Worm (Caenorhabditis elegans) whole organism, young adult: ENCODE results near the gene BE0003N10.1.

Experiments
- B0019.2 ChIP-seq: fragments of 200-800 bp; sonication (Bioruptor generic); conservative IDR thresholded peaks from 2 replicates; pipeline ENCODE4 v1.3.6; 2022; ENCODE audit warnings: missing genetic modification reagents, missing genetic modification characterization, missing compliant biosample characterization
- B0035.1 ChIP-seq: sonication (generic microtip); optimal IDR thresholded peaks from 2 replicates; lab custom pipeline; 2016; ENCODE audit warnings: missing genetic modification characterization, mild to moderate bottlenecking, missing compliant biosample characterization, missing genotype, missing genetic modification reagents
- F10E7.11 ChIP-seq: sonication (generic microtip); optimal IDR thresholded peaks from 2 replicates; lab custom pipeline; 2017; ENCODE audit warnings: mild to moderate bottlenecking, missing genetic modification characterization, moderate library complexity, missing compliant biosample characterization
- F22D6.2 ChIP-seq: sonication (generic microtip); optimal IDR thresholded peaks from 2 replicates; lab custom pipeline; 2016; ENCODE audit warnings: mild to moderate bottlenecking, missing genetic modification characterization, missing compliant biosample characterization
- F49E8.2 ChIP-seq: sonication (generic microtip); optimal IDR thresholded peaks from 3 replicates; lab custom pipeline; 2017; ENCODE audit warnings: missing genetic modification characterization, mild to moderate bottlenecking, missing compliant biosample characterization, antibody characterized with exemption, moderate library complexity; ENCODE audit not compliant: insufficient read depth
- F52B5.7 ChIP-seq: sonication (generic microtip); optimal IDR thresholded peaks from 2 replicates; lab custom pipeline; 2016; ENCODE audit warnings: mild to moderate bottlenecking, missing genetic modification characterization, missing compliant biosample characterization
- F57A8.1 ChIP-seq: fragments of 200-800 bp; sonication (Bioruptor generic); optimal IDR thresholded peaks from 2 replicates; lab custom pipeline; 2018; ENCODE audit warnings: mild to moderate bottlenecking, missing genetic modification characterization, moderate library complexity, missing compliant biosample characterization
- K12H6.12 ChIP-seq: fragments of 200-800 bp; sonication (Bioruptor generic); optimal IDR thresholded peaks from 2 replicates; lab custom pipeline; 2018; ENCODE audit warnings: mild to moderate bottlenecking, missing genetic modification characterization, missing compliant biosample characterization
- T07F8.4 ChIP-seq: sonication (generic microtip); optimal IDR thresholded peaks from 2 replicates; lab custom pipeline; 2016; ENCODE audit warnings: mild to moderate bottlenecking, missing genetic modification characterization, moderate library complexity, missing compliant biosample characterization
- Y79H2A.3 ChIP-seq: fragments of 200-800 bp; sonication (Bioruptor generic); conservative IDR thresholded peaks from 2 replicates; pipeline ENCODE4 v1.3.6; 2022; ENCODE audit warnings: missing genetic modification reagents, missing genetic modification characterization, missing compliant biosample characterization
- Y95B8A.8 ChIP-seq: fragments of 200-800 bp; sonication (Bioruptor generic); IDR thresholded peaks from 2 replicates; pipeline ENCODE4 v1.3.6; 2022; ENCODE audit warnings: missing genetic modification reagents, missing genetic modification characterization, missing compliant biosample characterization
- akir-1 ChIP-seq: fragments of 200-800 bp; sonication (Bioruptor generic); optimal IDR thresholded peaks from 2 replicates; lab custom pipeline; 2018; ENCODE audit warnings: mild to moderate bottlenecking, missing genetic modification characterization, moderate library complexity, missing compliant biosample characterization
- athp-1 ChIP-seq: sonication (generic microtip); optimal IDR thresholded peaks from 2 replicates; lab custom pipeline; 2017; ENCODE audit warnings: mild to moderate bottlenecking, missing genetic modification characterization, missing compliant biosample characterization
- attf-6 ChIP-seq: fragments of 200-800 bp; sonication (Bioruptor generic); IDR thresholded peaks from 2 replicates; pipeline ENCODE4 v1.3.6; 2022; ENCODE audit warnings: missing genetic modification reagents, missing genetic modification characterization, missing compliant biosample characterization
- ccch-3 ChIP-seq: fragments of 200-800 bp; sonication (Bioruptor generic); optimal IDR thresholded peaks from 2 replicates; lab custom pipeline; 2018; ENCODE audit warnings: mild to moderate bottlenecking, missing genetic modification characterization, missing compliant biosample characterization
- ceh-40 ChIP-seq: fragments of 200-800 bp; sonication (Bioruptor generic); IDR thresholded peaks from 2 replicates; pipeline ENCODE4 v1.3.6; 2022; ENCODE audit warnings: missing genetic modification characterization, missing compliant biosample characterization
- ceh-91 ChIP-seq: fragments of 200-800 bp; sonication (Bioruptor generic); IDR thresholded peaks from 2 replicates; pipeline ENCODE4 v1.3.6; 2022; ENCODE audit warnings: missing genetic modification reagents, missing genetic modification characterization, missing compliant biosample characterization
- efl-1 ChIP-seq: fragments of 150-350 bp; optimal IDR thresholded peaks from 2 replicates; lab custom pipeline; 2014; ENCODE audit warnings: missing biosample characterization, missing genetic modification reagents, missing genetic modification characterization
- egl-18 ChIP-seq: fragments of 200-800 bp; sonication (Bioruptor generic); IDR thresholded peaks from 2 replicates; pipeline ENCODE4 v1.3.6; 2022; ENCODE audit warnings: missing genetic modification reagents, missing genetic modification characterization, missing compliant biosample characterization
- egrh-3 ChIP-seq: fragments of 200-800 bp; sonication (Bioruptor generic); IDR thresholded peaks from 2 replicates; pipeline ENCODE4 v1.3.6; 2022; ENCODE audit warnings: missing genetic modification reagents, missing genetic modification characterization, missing compliant biosample characterization
- ets-4 ChIP-seq: fragments of 200-800 bp; sonication (Bioruptor generic); optimal IDR thresholded peaks from 2 replicates; lab custom pipeline; 2018; ENCODE audit warnings: mild to moderate bottlenecking, missing genetic modification characterization, missing compliant biosample characterization
- gei-17 ChIP-seq: fragments of 200-800 bp; sonication (Bioruptor generic); optimal IDR thresholded peaks from 2 replicates; lab custom pipeline; 2018; ENCODE audit warnings: mild to moderate bottlenecking, missing genetic modification characterization, missing compliant biosample characterization
- hlh-12 ChIP-seq: sonication (generic microtip); optimal IDR thresholded peaks from 2 replicates; lab custom pipeline; 2016; ENCODE audit warnings: missing genetic modification characterization, missing compliant biosample characterization
- hsf-1 ChIP-seq: fragments of 200-800 bp; sonication (Bioruptor generic); IDR thresholded peaks from 2 replicates; pipeline ENCODE4 v1.3.6; 2022; ENCODE audit warnings: missing genetic modification reagents, missing genetic modification characterization, missing compliant biosample characterization
- let-607 ChIP-seq, 2 experiments: fragments of 200-800 bp in 1 of 2; sonication (Bioruptor generic) in 1 of 2; sonication (generic microtip) in 1 of 2; optimal IDR thresholded peaks; 2 replicates each; lab custom pipeline; 2016 to 2018; ENCODE audit warnings: mild to moderate bottlenecking in 2 of 2, missing compliant biosample characterization in 2 of 2, missing genetic modification characterization in 2 of 2, moderate library complexity in 2 of 2, missing genotype in 1 of 2
- lin-26 ChIP-seq: fragments of 200-800 bp; sonication (Bioruptor generic); IDR thresholded peaks from 2 replicates; pipeline ENCODE4 v1.3.6; 2022; ENCODE audit warnings: missing genetic modification reagents, missing genetic modification characterization, missing compliant biosample characterization
- lin-35 ChIP-seq, 3 experiments: fragments of 150-350 bp in 2 of 3; sonication (generic microtip) in 1 of 3; optimal IDR thresholded peaks; 2 replicates each; lab custom pipeline; 2014 to 2018; ENCODE audit warnings: missing biosample characterization in 3 of 3, missing genetic modification characterization in 3 of 3, missing genetic modification reagents in 3 of 3
- lin-54 ChIP-seq: fragments of 200-800 bp; sonication (Bioruptor generic); optimal IDR thresholded peaks from 2 replicates; lab custom pipeline; 2018; ENCODE audit warnings: mild to moderate bottlenecking, missing genetic modification characterization, missing compliant biosample characterization
- lsl-1 ChIP-seq: fragments of 200-800 bp; sonication (Bioruptor generic); optimal IDR thresholded peaks from 2 replicates; lab custom pipeline; 2018; ENCODE audit warnings: mild to moderate bottlenecking, missing genetic modification characterization, moderate library complexity, missing compliant biosample characterization
- madf-10 ChIP-seq: sonication (generic microtip); optimal IDR thresholded peaks from 2 replicates; lab custom pipeline; 2016; ENCODE audit warnings: mild to moderate bottlenecking, missing genetic modification characterization, missing compliant biosample characterization
- madf-6 ChIP-seq: fragments of 200-800 bp; sonication (Bioruptor generic); IDR thresholded peaks from 2 replicates; pipeline ENCODE4 v1.3.6; 2022; ENCODE audit warnings: missing genetic modification reagents, missing genetic modification characterization, missing compliant biosample characterization
- mel-28 ChIP-seq: sonication (generic microtip); optimal IDR thresholded peaks from 2 replicates; lab custom pipeline; 2016; ENCODE audit warnings: borderline replicate concordance, mild to moderate bottlenecking, missing genetic modification characterization, missing compliant biosample characterization
- nfya-1 ChIP-seq: sonication (generic microtip); optimal IDR thresholded peaks from 2 replicates; lab custom pipeline; 2017; ENCODE audit warnings: antibody characterized with exemption, missing compliant biosample characterization, missing genetic modification characterization, borderline replicate concordance; ENCODE audit not compliant: insufficient read depth
- nfya-2 ChIP-seq: fragments of 200-800 bp; sonication (Bioruptor generic); IDR thresholded peaks from 2 replicates; pipeline ENCODE4 v1.3.6; 2022; ENCODE audit warnings: missing genetic modification reagents, missing genetic modification characterization, missing compliant biosample characterization
- nhr-80 ChIP-seq: sonication (generic microtip); optimal IDR thresholded peaks from 2 replicates; lab custom pipeline; 2016; ENCODE audit warnings: missing genetic modification characterization, missing compliant biosample characterization
- nhr-90 ChIP-seq: sonication (generic microtip); optimal IDR thresholded peaks from 2 replicates; lab custom pipeline; 2016; ENCODE audit warnings: missing genotype, mild to moderate bottlenecking, missing genetic modification characterization, missing compliant biosample characterization
- rpc-1 ChIP-seq, 2 experiments: fragments of 150-350 bp in 1 of 2; sonication (generic microtip) in 1 of 2; optimal IDR thresholded peaks; 2 replicates each; lab custom pipeline; 2014 to 2018; ENCODE audit warnings: missing biosample characterization in 1 of 2, missing genetic modification characterization in 1 of 2, missing genetic modification reagents in 1 of 2, missing genotype in 1 of 2
- snpc-1.3 ChIP-seq: sonication (generic microtip); optimal IDR thresholded peaks from 2 replicates; lab custom pipeline; 2017; ENCODE audit warnings: missing genetic modification characterization, mild to moderate bottlenecking, missing compliant biosample characterization, antibody characterized with exemption, moderate library complexity, missing genotype, missing genetic modification reagents; ENCODE audit not compliant: insufficient read depth
- snpc-4 ChIP-seq, 5 experiments: fragments of 150-350 bp in 1 of 5; sonication (generic microtip) in 4 of 5; optimal IDR thresholded peaks; 2 replicates each; lab custom pipeline; 2014 to 2018; ENCODE audit warnings: missing genetic modification characterization in 5 of 5, missing biosample characterization in 3 of 5, antibody characterized with exemption in 2 of 5, mild to moderate bottlenecking in 2 of 5, missing compliant biosample characterization in 2 of 5, missing genotype in 2 of 5, moderate library complexity in 2 of 5, missing genetic modification reagents in 1 of 5
- tbp1 ChIP-seq: fragments of 200-800 bp; sonication (Bioruptor generic); optimal IDR thresholded peaks from 2 replicates; lab custom pipeline; 2018; ENCODE audit warnings: mild to moderate bottlenecking, missing genetic modification characterization, missing compliant biosample characterization
- unc-130 ChIP-seq: sonication (generic microtip); optimal IDR thresholded peaks from 2 replicates; lab custom pipeline; 2016; ENCODE audit warnings: missing genetic modification reagents, missing genetic modification characterization, missing compliant biosample characterization
- unc-62 ChIP-seq: fragments of 150-350 bp; optimal IDR thresholded peaks from 2 replicates; lab custom pipeline; 2014; ENCODE audit warnings: missing biosample characterization, missing genetic modification reagents, missing genetic modification characterization
- zfh-2 ChIP-seq: fragments of 200-800 bp; sonication (Bioruptor generic); conservative IDR thresholded peaks from 2 replicates; pipeline ENCODE4 v1.3.6; 2022; ENCODE audit warnings: missing genetic modification reagents, missing genetic modification characterization, missing compliant biosample characterization
- zim-3 ChIP-seq: sonication (generic microtip); optimal IDR thresholded peaks from 2 replicates; lab custom pipeline; 2017; ENCODE audit warnings: mild to moderate bottlenecking, missing genetic modification characterization, moderate library complexity, missing compliant biosample characterization
- ztf-18 ChIP-seq: sonication (generic microtip); optimal IDR thresholded peaks from 2 replicates; lab custom pipeline; 2016; ENCODE audit warnings: missing genotype, mild to moderate bottlenecking, missing genetic modification characterization, missing compliant biosample characterization
- ztf-28 ChIP-seq: fragments of 200-800 bp; sonication (Bioruptor generic); IDR thresholded peaks from 2 replicates; pipeline ENCODE4 v1.3.6; 2022; ENCODE audit warnings: missing genetic modification reagents, missing genetic modification characterization, missing compliant biosample characterization
- ztf-3 ChIP-seq: fragments of 200-800 bp; sonication (Bioruptor generic); optimal IDR thresholded peaks from 2 replicates; lab custom pipeline; 2018; ENCODE audit warnings: mild to moderate bottlenecking, missing genetic modification characterization, missing compliant biosample characterization

BE0003N10.1 gene

ce11 chrIII:1080536-1080935 is 43.2 kb downstream of the BE0003N10.1 start, which contains the start of the genes rab-18 and kbp-4 (continued):
- TF ChIP-seq ceh-40: no peak
- TF ChIP-seq egrh-3 (GFP tag; lab: Robert Waterston, UW): peak; percentile 62
- TF ChIP-seq tbp1 (GFP tag; lab: Kevin White, UChicago): peak; percentile 74
- peak; percentile 97 for TF ChIP-seq efl-1
- TF ChIP-seq F57A8.1 (GFP tag; lab: Kevin White, UChicago): no peak
- no peak for TF ChIP-seq ets-4
- TF ChIP-seq let-607 (tag; optimal IDR thresholded peaks at IDR 0.05; lab: Kevin White, UChicago): peak in 1 of 2 experiments; percentile 77
- no peak for TF ChIP-seq hlh-12 (tag; lab: Kevin White, UChicago)
- peak; percentile 63 for TF ChIP-seq madf-10
- TF ChIP-seq lin-54: peak; percentile 98
- TF ChIP-seq ztf-28: 0 out of 2 replicates have a peak, but pooled peaks have one; percentile 65
- TF ChIP-seq snpc-4 (GFP tag; optimal IDR thresholded peaks at IDR 0.05; lab: Kevin White, UChicago): peak; percentile 45
- peak; percentile 65 to 81 (median 78) for TF ChIP-seq snpc-4 (tag; optimal IDR thresholded peaks at IDR 0.05; lab: Kevin White, UChicago)
- TF ChIP-seq K12H6.12 (tag; lab: Kevin White, UChicago): peak; percentile 51
- TF ChIP-seq unc-62 (GFP tag; lab: Kevin White, UChicago): no peak
- peak; percentile 58 for TF ChIP-seq nhr-80 (tag; lab: Kevin White, UChicago)
- TF ChIP-seq zfh-2 (GFP tag; lab: Robert Waterston, UW): peak; percentile 63
- TF ChIP-seq unc-130: peak; percentile 60
- TF ChIP-seq ztf-18 (tag; lab: Kevin White, UChicago): peak; percentile 80
- TF ChIP-seq nfya-2 (GFP tag; lab: Robert Waterston, UW): no peak
- TF ChIP-seq ccch-3 (GFP tag; lab: Kevin White, UChicago): no peak
- TF ChIP-seq T07F8.4: no peak
- TF ChIP-seq nfya-1 (tag; lab: Kevin White, UChicago): no peak
- peak; percentile 78 for TF ChIP-seq lsl-1 (GFP tag; lab: Kevin White, UChicago)
- TF ChIP-seq zim-3 (tag; lab: Kevin White, UChicago): no peak
- TF ChIP-seq F49E8.2: peak; percentile 85
- peak; percentile 58; the same call in 1 of the 2 replicates for TF ChIP-seq Y79H2A.3 (GFP tag; lab: Robert Waterston, UW)
- no peak for TF ChIP-seq ztf-3 (GFP tag; lab: Kevin White, UChicago)
- peak; percentile 74 for TF ChIP-seq hsf-1 (GFP tag; lab: Robert Waterston, UW)
- peak; percentile 13 for TF ChIP-seq nhr-90 (tag; lab: Kevin White, UChicago)
- TF ChIP-seq F22D6.2 (tag; lab: Kevin White, UChicago): no peak
- TF ChIP-seq B0019.2: peak; percentile 81
- TF ChIP-seq rpc-1 (optimal IDR thresholded peaks at IDR 0.05; lab: Kevin White, UChicago): no peak
- no peak for TF ChIP-seq rpc-1 (tag; optimal IDR thresholded peaks at IDR 0.05; lab: Kevin White, UChicago)
- TF ChIP-seq lin-35 (GFP tag; optimal IDR thresholded peaks at IDR 0.05; lab: Kevin White, UChicago): peak; percentile 43 to 98 (median 70)
- TF ChIP-seq madf-6 (GFP tag; lab: Robert Waterston, UW): peak; percentile 94
- peak; percentile 90 for TF ChIP-seq snpc-1.3 (tag; lab: Kevin White, UChicago)
- no peak for TF ChIP-seq attf-6 (GFP tag; lab: Robert Waterston, UW)
- TF ChIP-seq mel-28 (tag; lab: Kevin White, UChicago): no peak
- TF ChIP-seq ceh-91 (GFP tag; lab: Robert Waterston, UW): peak; percentile 91
- TF ChIP-seq gei-17 (GFP tag; lab: Kevin White, UChicago): no peak
- TF ChIP-seq B0035.1 (tag; lab: Kevin White, UChicago): no peak
- TF ChIP-seq lin-26 (GFP tag; lab: Robert Waterston, UW): no peak
- TF ChIP-seq egl-18 (GFP tag; lab: Robert Waterston, UW): no peak
- TF ChIP-seq F52B5.7: no peak
- TF ChIP-seq F10E7.11 (tag; lab: Kevin White, UChicago): no peak
- TF ChIP-seq Y95B8A.8 (GFP tag; lab: Robert Waterston, UW): peak; percentile 97
- TF ChIP-seq akir-1 (GFP tag; lab: Kevin White, UChicago): no peak
- peak; percentile 93 for TF ChIP-seq athp-1 (tag; lab: Kevin White, UChicago)
